Worm (Caenorhabditis elegans) whole organism, early embryonic: ENCODE data around the gene slfl-5.

Experiments used
- B0310.2 ChIP-seq: sonication (generic microtip); optimal IDR thresholded peaks from 2 replicates; lab custom pipeline; 2016; ENCODE audit warnings: mild to moderate bottlenecking, missing genetic modification characterization, missing compliant biosample characterization
- F13C5.2 ChIP-seq: sonication (generic microtip); optimal IDR thresholded peaks from 2 replicates; lab custom pipeline; 2017; ENCODE audit warnings: mild to moderate bottlenecking, missing genetic modification characterization, inconsistent platforms, missing compliant biosample characterization
- ama-1 ChIP-seq: fragments of 150-350 bp; optimal IDR thresholded peaks from 2 replicates; lab custom pipeline; 2014
- ceh-13 ChIP-seq: fragments of 200-800 bp; sonication (Bioruptor generic); optimal IDR thresholded peaks from 2 replicates; lab custom pipeline; 2018; ENCODE audit warnings: mild to moderate bottlenecking, missing genetic modification characterization, missing compliant biosample characterization
- flt-1 ChIP-seq: fragments of 200-800 bp; sonication (Bioruptor generic); IDR thresholded peaks from 2 replicates; pipeline ENCODE4 v1.3.6; 2022; ENCODE audit warnings: missing genetic modification characterization, missing compliant biosample characterization
- hmbx-1 ChIP-seq: sonication (generic microtip); optimal IDR thresholded peaks from 2 replicates; lab custom pipeline; 2016; ENCODE audit warnings: mild to moderate bottlenecking, missing genetic modification characterization, missing compliant biosample characterization
- hmg-4 ChIP-seq: fragments of 200-800 bp; sonication (Bioruptor generic); optimal IDR thresholded peaks from 2 replicates; lab custom pipeline; 2018; ENCODE audit warnings: mild to moderate bottlenecking, missing genetic modification characterization, missing compliant biosample characterization
- hnd-1 ChIP-seq: sonication (generic microtip); optimal IDR thresholded peaks from 2 replicates; lab custom pipeline; 2016; ENCODE audit warnings: missing genetic modification characterization, missing compliant biosample characterization
- pes-1 ChIP-seq: fragments of 200-800 bp; sonication (Bioruptor generic); IDR thresholded peaks from 2 replicates; pipeline ENCODE4 v1.3.6; 2022; ENCODE audit warnings: missing genetic modification reagents, missing genetic modification characterization, missing compliant biosample characterization
- scrt-1 ChIP-seq: fragments of 200-800 bp; sonication (Bioruptor generic); IDR thresholded peaks from 2 replicates; pipeline ENCODE4 v1.3.6; 2022; ENCODE audit warnings: missing genetic modification characterization, missing compliant biosample characterization
- sea-1 ChIP-seq: fragments of 200-800 bp; sonication (Bioruptor generic); conservative IDR thresholded peaks from 2 replicates; pipeline ENCODE4 v1.3.6; 2022; ENCODE audit warnings: missing genetic modification characterization, missing compliant biosample characterization
- tbx-11 ChIP-seq: fragments of 200-800 bp; sonication (Bioruptor generic); IDR thresholded peaks from 2 replicates; pipeline ENCODE4 v1.3.6; 2022; ENCODE audit warnings: missing genetic modification characterization, missing compliant biosample characterization
- tbx-37 ChIP-seq: fragments of 200-800 bp; sonication (Bioruptor generic); conservative IDR thresholded peaks from 2 replicates; pipeline ENCODE4 v1.3.6; 2022; ENCODE audit warnings: missing genetic modification reagents, missing genetic modification characterization, missing compliant biosample characterization

- TF ChIP-seq hmbx-1 (tag; lab: Kevin White, UChicago) (no peak), hmg-4 (GFP tag; lab: Kevin White, UChicago) (no peak), sea-1 (GFP tag; lab: Robert Waterston, UW) (no peak), hnd-1 (tag; lab: Kevin White, UChicago) (no peak), ama-1 (lab: Kevin White, UChicago) (no peak), tbx-37 (GFP tag; lab: Robert Waterston, UW) (no peak), pes-1 (no peak), F13C5.2 (tag; lab: Kevin White, UChicago) (no peak), scrt-1 (GFP tag; lab: Robert Waterston, UW) (no peak), tbx-11 (no peak), flt-1 (GFP tag; lab: Robert Waterston, UW) (no peak), ceh-13 (GFP tag; lab: Kevin White, UChicago) (no peak), B0310.2 (tag; lab: Kevin White, UChicago) (no peak)
Measured at ce11 chrV:12198545-12198944, 46.3 kb downstream of the slfl-5 start, which contains the start of gene lon-3.
